Worm (Caenorhabditis elegans) whole organism, dauer: ENCODE data around the gene ZK863.1.
"Not testable (repeated sequence)": the region's sequence is repeated elsewhere in the genome, so short reads cannot be mapped to it uniquely, and the experiment has no call there.

Source experiments
- unc-62 ChIP-seq: sonication (generic microtip); optimal IDR thresholded peaks from 2 replicates; lab custom pipeline; 2017; ENCODE audit warnings: missing biosample characterization, missing genetic modification reagents, missing genetic modification characterization

The ZK863.1 gene

ce11 chrV:12183854-12184253, 13.8 kb upstream of the ZK863.1 start, which contains the start of gene usip-1:
Gene usip-1 (minus strand): TSS chrV:12184194.
- TF ChIP-seq unc-62 (GFP tag; lab: Kevin White, UChicago): no peak

DNA sequence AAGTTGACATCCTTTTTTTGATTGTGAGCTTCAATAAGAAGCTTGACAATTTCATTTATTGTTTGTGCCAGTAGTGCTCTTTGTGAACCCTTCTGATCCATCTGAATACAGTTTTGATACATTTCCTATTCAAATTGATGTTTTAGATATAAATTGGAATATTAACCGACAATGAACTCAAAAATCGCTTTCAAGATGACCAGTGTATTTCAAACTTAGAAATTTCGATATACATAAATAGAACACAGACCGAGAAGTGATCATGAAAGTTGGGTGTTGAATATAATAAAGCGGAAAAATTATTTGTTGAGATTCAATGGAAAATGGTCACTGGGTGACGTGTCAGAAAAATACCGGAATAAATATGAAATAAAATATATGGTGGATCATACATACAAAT, 11.3 kb upstream of the ZK863.1 start, which contains the start of gene elpc-3:
Gene elpc-3, minus strand, starts transcription at position 101 of the 400 bp plus-strand sequence.
- no peak for TF ChIP-seq unc-62 (GFP tag; lab: Kevin White, UChicago)

- TF ChIP-seq unc-62 (GFP tag; lab: Kevin White, UChicago): no peak
Measured at ce11 chrV:12179338-12179737, 9.3 kb upstream of the ZK863.1 start, which contains the start of gene clec-224. Gene clec-224 (minus strand): TSS chrV:12179438.

DNA sequence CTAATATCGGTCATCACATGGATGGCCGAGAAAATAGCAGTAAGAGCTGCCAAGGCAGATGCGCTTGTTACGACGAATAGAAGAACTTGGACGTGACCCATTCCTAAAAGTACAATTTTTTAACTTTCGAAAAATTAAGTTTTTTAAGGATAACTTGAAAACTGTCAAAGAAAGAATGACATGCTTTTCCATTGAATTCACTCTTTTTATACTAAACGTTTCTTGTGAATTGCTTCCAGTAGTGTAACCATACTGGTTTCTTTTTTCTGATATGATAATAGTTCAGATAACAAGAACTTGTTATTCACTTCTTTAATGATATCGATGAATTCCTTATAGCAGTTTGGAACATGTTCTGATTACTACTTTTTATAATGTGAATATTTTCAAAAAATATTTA, 2.4 kb downstream of the ZK863.1 start, which contains the start of gene col-37:
Gene col-37, minus strand, starts transcription at position 101 of the 400 bp plus-strand sequence.
- TF ChIP-seq unc-62 (GFP tag; lab: Kevin White, UChicago): no peak

ce11 chrV:12167031-12167430, 3.0 kb downstream of the ZK863.1 start:
- TF ChIP-seq unc-62 (GFP tag; lab: Kevin White, UChicago): no peak

DNA sequence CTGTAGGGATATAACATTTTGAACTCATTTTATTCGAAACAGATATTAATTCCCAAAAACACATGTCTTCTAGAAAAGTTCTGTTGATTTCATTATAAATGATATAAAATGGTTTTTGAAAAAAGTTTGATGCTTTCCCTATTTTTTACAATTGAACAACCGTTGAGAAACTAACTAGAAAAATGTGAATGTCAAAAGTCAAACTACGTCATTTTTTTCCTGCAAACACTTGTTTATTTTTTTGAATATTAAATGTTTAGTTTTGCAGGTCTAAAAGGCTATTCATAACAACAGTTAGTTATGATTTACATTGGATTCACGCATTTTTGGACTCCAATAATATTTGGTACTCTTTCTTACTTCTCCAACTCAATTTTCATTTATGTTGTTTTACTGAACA, 7.1 kb downstream of the ZK863.1 start, which contains the start of gene srj-4:
Gene srj-4, plus strand, starts transcription at position 301 of the 400 bp plus-strand sequence.
- no peak for TF ChIP-seq unc-62 (GFP tag; lab: Kevin White, UChicago)

DNA sequence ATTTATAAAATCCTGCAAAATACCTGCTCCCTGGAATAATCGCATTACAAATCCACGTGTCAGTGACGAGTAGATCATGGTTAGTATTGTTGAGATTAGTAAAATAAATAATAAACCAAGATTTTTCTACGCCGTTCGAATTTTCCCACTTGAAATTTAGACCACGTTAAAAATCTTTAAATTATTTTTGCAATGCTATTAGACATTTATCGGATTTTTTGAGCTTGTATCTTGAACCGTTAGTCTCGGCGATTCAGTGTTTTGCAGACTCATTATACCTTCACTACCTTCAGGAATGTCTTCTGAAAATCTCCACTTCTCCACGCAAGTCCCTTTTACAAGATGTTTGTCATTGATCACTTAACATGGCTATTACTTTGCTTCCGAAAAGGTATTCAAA, 7.8 kb downstream of the ZK863.1 start, which contains the start of gene C27A7.5:
Gene C27A7.5, minus strand, starts transcription at position 101 of the 400 bp plus-strand sequence.
- no peak for TF ChIP-seq unc-62 (GFP tag; lab: Kevin White, UChicago)

DNA sequence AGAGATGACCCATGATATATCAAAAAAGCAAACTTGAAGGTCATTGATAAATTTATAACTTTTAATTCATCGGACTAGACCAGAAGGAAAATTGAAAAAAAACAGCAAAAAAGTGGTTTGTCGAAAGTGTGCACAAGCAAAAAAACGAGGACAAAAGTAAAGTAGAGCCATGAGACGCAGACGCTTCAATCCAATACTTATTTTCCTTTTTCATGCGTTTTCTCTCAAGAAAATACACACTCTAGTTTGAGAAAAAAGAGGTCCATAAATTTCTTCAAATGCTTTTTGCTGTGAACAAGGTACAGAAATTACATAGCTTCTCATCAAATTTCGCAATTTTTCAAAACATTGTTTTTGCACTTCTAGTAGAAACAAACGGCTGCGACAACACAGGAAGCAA, 8.9 kb downstream of the ZK863.1 start:
- no peak for TF ChIP-seq unc-62 (GFP tag; lab: Kevin White, UChicago)

ce11 chrV:12159975-12160374, 10.0 kb downstream of the ZK863.1 start:
- TF ChIP-seq unc-62 (GFP tag; lab: Kevin White, UChicago): no peak

- no peak for TF ChIP-seq unc-62 (GFP tag; lab: Kevin White, UChicago)
Measured at ce11 chrV:12158377-12158776, 11.6 kb downstream of the ZK863.1 start.

DNA sequence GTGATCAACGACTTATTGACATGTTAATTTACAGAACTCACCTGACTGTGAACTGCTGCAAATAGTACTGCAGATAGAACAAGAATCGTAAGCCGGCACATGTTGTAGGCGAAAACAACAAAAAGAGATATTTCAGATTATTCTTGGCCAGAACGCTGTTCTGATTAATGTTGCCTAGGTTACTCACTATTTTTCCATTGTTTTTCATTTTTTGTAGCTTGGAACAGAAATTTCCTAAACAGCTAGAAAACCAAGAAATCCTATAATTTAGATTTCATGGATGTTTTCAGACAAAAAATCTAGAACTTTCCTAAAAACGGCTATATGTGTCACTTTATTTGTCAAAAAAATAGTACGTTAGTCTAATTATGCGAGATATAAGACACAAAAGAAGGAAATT, 15.5 kb downstream of the ZK863.1 start, which contains the start of gene C27A7.9:
Gene C27A7.9, minus strand, starts transcription at position 101 of the 400 bp plus-strand sequence.
- TF ChIP-seq unc-62 (GFP tag; lab: Kevin White, UChicago): no peak

DNA sequence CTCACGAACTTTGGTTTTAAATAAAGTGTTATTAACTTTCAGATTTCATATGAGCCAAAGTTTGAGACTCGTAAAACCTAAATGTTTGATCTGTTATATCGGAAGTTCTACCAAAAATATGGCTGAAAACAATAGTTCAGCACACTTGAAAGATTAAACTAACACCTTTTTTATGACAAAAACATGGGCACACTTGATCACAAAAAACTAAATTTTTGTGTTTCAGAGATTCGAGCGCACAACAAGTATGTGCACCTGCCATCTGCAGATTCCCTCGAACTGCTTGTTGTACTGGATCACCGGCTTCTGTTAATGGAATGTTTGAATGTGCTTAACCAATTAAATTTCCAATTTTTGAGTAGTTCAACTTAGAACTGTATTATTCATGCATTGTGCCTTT, 16.2 kb downstream of the ZK863.1 start:
- TF ChIP-seq unc-62 (GFP tag; lab: Kevin White, UChicago): no peak

- no peak for TF ChIP-seq unc-62 (GFP tag; lab: Kevin White, UChicago)
Measured at ce11 chrV:12152857-12153256, 17.2 kb downstream of the ZK863.1 start, which contains the start of gene C27A7.8. Gene C27A7.8 (plus strand): TSS chrV:12153157.

- TF ChIP-seq unc-62 (GFP tag; lab: Kevin White, UChicago): no peak
Measured at ce11 chrV:12150607-12151006, 19.4 kb downstream of the ZK863.1 start, which contains the start of gene che-11. Gene che-11 (minus strand): TSS chrV:12150707.

DNA sequence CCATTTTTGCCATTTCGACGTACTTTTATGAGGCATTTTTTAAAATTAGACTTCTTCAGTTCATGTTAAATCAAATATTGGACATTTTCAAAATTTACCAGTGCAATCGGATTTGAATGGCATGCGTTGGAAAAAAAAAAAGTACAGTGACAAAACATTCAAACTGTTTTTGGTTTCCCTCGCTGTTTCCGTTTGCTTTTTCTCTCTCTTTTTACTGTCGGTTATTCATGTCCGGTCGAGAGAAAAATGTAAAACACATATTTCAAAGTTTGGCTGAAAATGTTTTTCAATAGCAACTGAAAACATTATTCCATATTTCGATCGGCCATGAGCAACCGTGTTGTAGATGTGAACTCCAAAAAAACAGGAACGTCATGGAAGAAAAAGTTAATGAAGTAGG, 29.4 kb downstream of the ZK863.1 start, which contains the start of gene C27A7.3:
Gene C27A7.3, plus strand, starts transcription at position 301 of the 400 bp plus-strand sequence.
- TF ChIP-seq unc-62 (GFP tag; lab: Kevin White, UChicago): no peak

ce11 chrV:12137942-12138341, 32.1 kb downstream of the ZK863.1 start:
- no peak for TF ChIP-seq unc-62 (GFP tag; lab: Kevin White, UChicago)

DNA sequence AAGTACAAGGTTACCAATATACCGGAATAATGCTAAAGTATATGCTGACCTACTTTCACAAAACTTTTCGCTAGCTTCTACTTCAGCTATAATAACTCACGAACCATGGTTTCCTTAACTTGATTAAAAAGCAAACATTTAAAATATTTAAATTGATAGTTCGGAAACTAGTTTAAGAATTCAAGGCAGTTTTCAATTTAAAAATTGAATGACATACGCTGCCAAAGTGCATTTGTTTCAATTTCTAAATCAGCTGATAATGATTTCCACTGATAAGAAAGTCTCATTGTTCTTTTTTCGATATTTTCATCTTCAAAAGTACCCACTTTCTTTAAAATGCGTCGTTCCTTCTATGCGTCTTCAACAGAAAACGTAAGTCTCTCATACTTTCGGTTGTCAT, 38.9 kb downstream of the ZK863.1 start, which contains the start of gene enpp-1:
Gene enpp-1, plus strand, starts transcription at position 301 of the 400 bp plus-strand sequence.
- TF ChIP-seq unc-62 (GFP tag; lab: Kevin White, UChicago): not testable (repeated sequence)
